Fruit fly (Drosophila melanogaster) whole organism, embryonic: ENCODE data around the gene CG12945.

Source experiments
- BEAF-32 ChIP-seq: fragments of 200-800 bp; sonication (Bioruptor generic); optimal IDR thresholded peaks from 3 replicates; lab custom pipeline; 2017; ENCODE audit warnings: missing biosample characterization, missing genetic modification characterization, mild to moderate bottlenecking, moderate library complexity, missing genetic modification reagents
- CG11085 ChIP-seq: fragments of 200-800 bp; sonication (Bioruptor generic); IDR thresholded peaks from 2 replicates; pipeline ENCODE4 v1.3.6; 2022; ENCODE audit warnings: missing biosample characterization, missing genetic modification characterization
- CG13287 ChIP-seq: fragments of 200-800 bp; sonication (Bioruptor generic); IDR thresholded peaks from 2 replicates; pipeline ENCODE4 v1.3.6; 2022; ENCODE audit warnings: missing biosample characterization, missing genetic modification characterization; ENCODE audit not compliant: partially characterized antibody
- CG16813 ChIP-seq: fragments of 200-800 bp; sonication (Bioruptor generic); IDR thresholded peaks from 3 replicates; pipeline ENCODE4 v1.3.6; 2022; ENCODE audit warnings: missing biosample characterization, missing genetic modification characterization; ENCODE audit not compliant: partially characterized antibody
- CG17385 ChIP-seq: fragments of 200-800 bp; sonication (Bioruptor generic); optimal IDR thresholded peaks from 3 replicates; lab custom pipeline; 2018; ENCODE audit warnings: missing biosample characterization, mild to moderate bottlenecking, missing genetic modification characterization
- CG18011 ChIP-seq: fragments of 200-800 bp; sonication (Bioruptor generic); optimal IDR thresholded peaks from 2 replicates; lab custom pipeline; 2017; ENCODE audit warnings: missing biosample characterization, missing genetic modification characterization, mild to moderate bottlenecking, moderate library complexity, missing genotype
- CG2875 ChIP-seq: fragments of 200-800 bp; sonication (Bioruptor generic); optimal IDR thresholded peaks from 2 replicates; lab custom pipeline; 2017; ENCODE audit warnings: missing biosample characterization, mild to moderate bottlenecking, missing genetic modification characterization, missing genetic modification reagents
- CG34422 ChIP-seq: fragments of 200-800 bp; sonication (Bioruptor generic); IDR thresholded peaks from 3 replicates; pipeline ENCODE4 v1.3.6; 2022; ENCODE audit warnings: missing biosample characterization, missing genetic modification characterization
- CG3726 ChIP-seq: fragments of 200-800 bp; sonication (Bioruptor generic); IDR thresholded peaks from 3 replicates; pipeline ENCODE4, ENCODE4 v1.3.6; 2022; ENCODE audit warnings: missing biosample characterization, missing genetic modification characterization
- CG3838 ChIP-seq: fragments of 200-800 bp; sonication (Bioruptor generic); optimal IDR thresholded peaks from 3 replicates; lab custom pipeline; 2016; ENCODE audit warnings: missing biosample characterization, missing genetic modification characterization
- CG4617 ChIP-seq: fragments of 200-800 bp; sonication (Bioruptor generic); optimal IDR thresholded peaks from 3 replicates; lab custom pipeline; 2016; ENCODE audit warnings: missing biosample characterization, missing genetic modification characterization, borderline replicate concordance
- CG5245 ChIP-seq: fragments of 200-800 bp; sonication (Bioruptor generic); optimal IDR thresholded peaks from 3 replicates; lab custom pipeline; 2016; ENCODE audit warnings: missing biosample characterization, missing genetic modification characterization
- CG6813 ChIP-seq: fragments of 200-800 bp; sonication (Bioruptor generic); optimal IDR thresholded peaks from 2 replicates; lab custom pipeline; 2017; ENCODE audit warnings: missing biosample characterization, missing genetic modification characterization, mild to moderate bottlenecking, moderate library complexity, missing genetic modification reagents
- CG7963 ChIP-seq: fragments of 200-800 bp; sonication (Bioruptor generic); IDR thresholded peaks from 3 replicates; pipeline ENCODE4 v1.3.6; 2022; ENCODE audit warnings: missing biosample characterization, missing genetic modification characterization; ENCODE audit not compliant: partially characterized antibody
- CG9727 ChIP-seq: fragments of 200-800 bp; sonication (Bioruptor generic); optimal IDR thresholded peaks from 3 replicates; lab custom pipeline; 2017; ENCODE audit warnings: missing biosample characterization, mild to moderate bottlenecking, missing genetic modification characterization
- CG9797 ChIP-seq: fragments of 200-800 bp; sonication (Bioruptor generic); optimal IDR thresholded peaks from 3 replicates; lab custom pipeline; 2018; ENCODE audit warnings: missing biosample characterization, mild to moderate bottlenecking, missing genetic modification characterization
- Dp ChIP-seq: fragments of 200-800 bp; sonication (Bioruptor generic); optimal IDR thresholded peaks from 2 replicates; lab custom pipeline; 2018; ENCODE audit warnings: missing biosample characterization, mild to moderate bottlenecking, missing genetic modification characterization, moderate library complexity
- Dref ChIP-seq: fragments of 200-800 bp; sonication (Bioruptor generic); IDR thresholded peaks from 2 replicates; pipeline ENCODE4 v1.3.6; 2022; ENCODE audit warnings: missing biosample characterization, missing genetic modification characterization
- E2f1 ChIP-seq: fragments of 200-800 bp; sonication (Bioruptor generic); IDR thresholded peaks from 2 replicates; pipeline ENCODE4 v1.3.6; 2022; ENCODE audit warnings: missing biosample characterization, missing genetic modification characterization
- E2f2 ChIP-seq: fragments of 200-800 bp; sonication (Bioruptor generic); IDR thresholded peaks from 2 replicates; pipeline ENCODE4 v1.3.6; 2022; ENCODE audit warnings: missing biosample characterization, missing genetic modification characterization
- Gug ChIP-seq: fragments of 200-800 bp; sonication (Bioruptor generic); IDR thresholded peaks from 4 replicates; pipeline ENCODE4 v1.3.6; 2022; ENCODE audit warnings: missing biosample characterization, missing genetic modification characterization
- HLH4C ChIP-seq: fragments of 200-800 bp; sonication (Bioruptor generic); IDR thresholded peaks from 3 replicates; pipeline ENCODE4 v1.3.6; 2022; ENCODE audit warnings: missing biosample characterization, missing genetic modification characterization; ENCODE audit not compliant: partially characterized antibody
- HLH54F ChIP-seq: fragments of 200-800 bp; sonication (Bioruptor generic); optimal IDR thresholded peaks from 3 replicates; lab custom pipeline; 2016; ENCODE audit warnings: missing biosample characterization, missing genetic modification characterization
- Hand ChIP-seq: fragments of 200-800 bp; sonication (Bioruptor generic); optimal IDR thresholded peaks from 2 replicates; lab custom pipeline; 2017; ENCODE audit warnings: mild to moderate bottlenecking, missing biosample characterization, missing genetic modification reagents, missing genetic modification characterization
- MBD-R2 ChIP-seq: fragments of 200-800 bp; sonication (Bioruptor generic); IDR thresholded peaks from 2 replicates; pipeline ENCODE4 v1.3.6; 2022; ENCODE audit warnings: missing biosample characterization, missing genetic modification characterization
- MESR4 ChIP-seq: fragments of 200-800 bp; sonication (Bioruptor generic); optimal IDR thresholded peaks from 2 replicates; lab custom pipeline; 2018; ENCODE audit warnings: missing biosample characterization, mild to moderate bottlenecking, missing genetic modification characterization, moderate library complexity
- Myb ChIP-seq: fragments of 200-800 bp; sonication (Bioruptor generic); optimal IDR thresholded peaks from 2 replicates; lab custom pipeline; 2016; ENCODE audit warnings: missing biosample characterization, missing genetic modification characterization
- Tbp ChIP-seq: fragments of >200 bp; optimal IDR thresholded peaks from 2 replicates; lab custom pipeline; 2018; ENCODE audit warnings: missing biosample characterization, missing genetic modification characterization
- ab ChIP-seq: fragments of 200-800 bp; sonication (Bioruptor generic); optimal IDR thresholded peaks from 2 replicates; lab custom pipeline; 2016; ENCODE audit warnings: missing biosample characterization, missing genetic modification characterization
- bigmax ChIP-seq: fragments of 200-800 bp; sonication (Bioruptor generic); optimal IDR thresholded peaks from 2 replicates; lab custom pipeline; 2018; ENCODE audit warnings: missing biosample characterization, mild to moderate bottlenecking, missing genetic modification characterization
- croc ChIP-seq: fragments of 200-800 bp; sonication (Bioruptor generic); conservative IDR thresholded peaks from 3 replicates; pipeline ENCODE4 v1.3.6; 2022; ENCODE audit warnings: missing biosample characterization, missing genetic modification characterization
- gcm ChIP-seq: fragments of 200-800 bp; sonication (Bioruptor generic); optimal IDR thresholded peaks from 2 replicates; lab custom pipeline; 2019; ENCODE audit warnings: missing biosample characterization, mild to moderate bottlenecking, missing genetic modification characterization, moderate library complexity
- gfzf ChIP-seq: fragments of 200-800 bp; sonication (Bioruptor generic); optimal IDR thresholded peaks from 2 replicates; lab custom pipeline; 2016; ENCODE audit warnings: missing biosample characterization, mild to moderate bottlenecking, missing genetic modification characterization, moderate library complexity
- gt ChIP-seq: fragments of 200-800 bp; sonication (Bioruptor generic); IDR thresholded peaks from 2 replicates; pipeline ENCODE4 v1.3.6; 2022; ENCODE audit warnings: missing biosample characterization, missing genetic modification characterization
- hbn ChIP-seq: fragments of 200-800 bp; sonication (Bioruptor generic); IDR thresholded peaks from 2 replicates; pipeline ENCODE4 v1.3.6; 2022; ENCODE audit warnings: missing biosample characterization, missing genetic modification characterization; ENCODE audit not compliant: partially characterized antibody
- her ChIP-seq: fragments of 200-800 bp; sonication (Bioruptor generic); optimal IDR thresholded peaks from 2 replicates; lab custom pipeline; 2016; ENCODE audit warnings: missing biosample characterization, missing genetic modification characterization
- odd ChIP-seq: fragments of 200-800 bp; sonication (Bioruptor generic); optimal IDR thresholded peaks from 2 replicates; lab custom pipeline; 2017; ENCODE audit warnings: missing biosample characterization, mild to moderate bottlenecking, missing genetic modification characterization
- pzg ChIP-seq: fragments of 200-800 bp; sonication (Bioruptor generic); optimal IDR thresholded peaks from 3 replicates; lab custom pipeline; 2018; ENCODE audit warnings: missing biosample characterization, mild to moderate bottlenecking, missing genetic modification characterization, moderate library complexity
- rib ChIP-seq: fragments of 200-800 bp; sonication (Bioruptor generic); IDR thresholded peaks from 2 replicates; pipeline ENCODE4 v1.3.6; 2022; ENCODE audit warnings: missing biosample characterization, missing genetic modification characterization
- scrt ChIP-seq: fragments of 200-800 bp; sonication (Bioruptor generic); optimal IDR thresholded peaks from 2 replicates; lab custom pipeline; 2018; ENCODE audit warnings: missing biosample characterization, mild to moderate bottlenecking, missing genetic modification characterization, moderate library complexity
- sens ChIP-seq: fragments of 200-800 bp; sonication (Bioruptor generic); peaks from one replicate; lab custom pipeline; 2016; ENCODE audit warnings: missing biosample characterization, missing genetic modification characterization
- slbo ChIP-seq: fragments of 200-800 bp; sonication (Bioruptor generic); IDR thresholded peaks from 2 replicates; pipeline ENCODE4 v1.3.6; 2022; ENCODE audit warnings: missing biosample characterization, missing genetic modification characterization
- tap ChIP-seq: fragments of 200-800 bp; optimal IDR thresholded peaks from 3 replicates; lab custom pipeline; 2019; ENCODE audit warnings: missing biosample characterization, mild to moderate bottlenecking, missing genetic modification characterization, moderate library complexity
- tgo ChIP-seq: fragments of 200-800 bp; sonication (Bioruptor generic); IDR thresholded peaks from 3 replicates; pipeline ENCODE4 v1.3.6; 2022; ENCODE audit warnings: missing biosample characterization, missing genetic modification characterization
- wor ChIP-seq: fragments of 200-800 bp; sonication (Bioruptor generic); IDR thresholded peaks from 2 replicates; pipeline ENCODE4 v1.3.6; 2022; ENCODE audit warnings: missing biosample characterization, missing genetic modification characterization

CG12945 gene

dm6 chr3R:9754487-9754886 is 36.5 kb downstream of the CG12945 start, which contains the start of gene Tti1 (continued):
- peak; percentile 56 for TF ChIP-seq pzg (GFP tag; lab: Kevin White, UChicago)
- TF ChIP-seq HLH4C (GFP tag; lab: Robert Waterston, UW), result peak; percentile 64
- TF ChIP-seq CG17385 (GFP tag; lab: Kevin White, UChicago), result no peak
- no peak for TF ChIP-seq CG5245 (GFP tag; lab: Kevin White, UChicago)
- TF ChIP-seq CG11085, result peak; percentile 9; the same call in 1 of the 2 replicates
- TF ChIP-seq slbo (GFP tag; lab: Robert Waterston, UW), result no peak
- peak; percentile 73 for TF ChIP-seq CG13287
- no peak for TF ChIP-seq gcm (GFP tag; lab: Kevin White, UChicago)
- TF ChIP-seq CG7963, result 0 out of 3 replicates have a peak, but pooled peaks have one; percentile 48
- peak; percentile 34 for TF ChIP-seq scrt (GFP tag; lab: Kevin White, UChicago)
- no peak for TF ChIP-seq CG9727
- peak; percentile 38; the same call in 1 of the 2 replicates for TF ChIP-seq hbn (GFP tag; lab: Robert Waterston, UW)
- TF ChIP-seq CG34422 (GFP tag; lab: Robert Waterston, UW), result peak; percentile 34; the same call in 1 of the 3 replicates

DNA sequence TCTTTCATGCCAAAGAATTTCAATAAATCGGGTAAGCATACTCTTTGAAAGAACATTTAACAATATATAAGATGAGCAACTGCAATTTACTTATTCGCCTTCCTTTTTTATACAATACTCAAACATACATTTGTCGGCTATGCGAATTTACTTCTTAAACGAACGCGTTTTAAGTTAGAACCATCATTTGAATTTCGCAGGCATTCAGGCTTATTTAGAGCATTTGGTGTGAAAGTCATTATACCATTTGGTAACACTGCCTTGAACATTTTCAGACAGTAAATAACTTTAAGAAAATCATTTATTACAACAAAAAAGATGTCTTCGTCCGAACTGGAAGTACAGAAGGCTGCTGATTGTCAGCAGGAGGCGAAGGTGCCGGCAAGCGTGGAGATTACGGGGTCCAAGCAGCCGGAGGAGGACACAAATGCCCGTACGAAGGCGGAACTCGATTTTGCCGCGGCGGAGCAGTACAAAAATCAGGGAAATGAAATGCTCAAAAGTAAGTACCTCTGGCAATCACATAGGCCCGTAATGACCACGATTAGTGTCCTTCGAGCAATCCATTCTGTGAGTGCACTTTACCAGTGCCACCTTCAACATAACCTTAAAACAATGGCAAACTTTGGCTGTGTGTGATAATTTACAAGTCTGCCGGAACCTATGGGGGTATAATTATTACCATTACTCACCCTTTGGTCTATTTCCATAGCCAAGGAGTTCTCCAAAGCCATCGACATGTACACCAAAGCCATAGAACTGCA is 42.9 kb downstream of the CG12945 start:
- no peak for TF ChIP-seq CG3726 (GFP tag; lab: Robert Waterston, UW)
- TF ChIP-seq MESR4, result peak; percentile 60
- TF ChIP-seq CG9797 (GFP tag; lab: Kevin White, UChicago), result peak; percentile 42
- TF ChIP-seq gfzf (GFP tag; lab: Kevin White, UChicago), result peak; percentile 85
- no peak for TF ChIP-seq tap
- TF ChIP-seq bigmax (GFP tag; lab: Kevin White, UChicago), result peak; percentile 90
- TF ChIP-seq pzg (GFP tag; lab: Kevin White, UChicago), result peak; percentile 50
- no peak for TF ChIP-seq her
- peak; percentile 15 for TF ChIP-seq Myb (GFP tag; lab: Kevin White, UChicago)
- TF ChIP-seq rib (GFP tag; lab: Robert Waterston, UW), result no peak
- TF ChIP-seq CG6813 (GFP tag; lab: Kevin White, UChicago), result no peak
- peak; percentile 75 for TF ChIP-seq Dp
- TF ChIP-seq E2f1 (GFP tag; lab: Robert Waterston, UW), result no peak
- peak; percentile 18 for TF ChIP-seq sens (GFP tag; lab: Kevin White, UChicago)
- TF ChIP-seq MBD-R2 (GFP tag; lab: Robert Waterston, UW), result peak; percentile 15; the same call in 1 of the 2 replicates
- peak; percentile 80 for TF ChIP-seq E2f2 (GFP tag; lab: Robert Waterston, UW)
- peak; percentile 70 for TF ChIP-seq CG4617 (GFP tag; lab: Kevin White, UChicago)
- no peak for TF ChIP-seq tgo (GFP tag; lab: Robert Waterston, UW)
- TF ChIP-seq HLH54F (GFP tag; lab: Kevin White, UChicago), result no peak
- TF ChIP-seq, all 482 proteins: peak for 11

DNA sequence ATGACTTTTGCATAAGTTTGCCTTT is 43.3 kb downstream of the CG12945 start, which contains the start of gene PpD3:
PpD3 (plus strand) TSS at position 1 of the 25 bp plus-strand sequence.
- TF ChIP-seq BEAF-32 (GFP tag; lab: Kevin White, UChicago) (peak; percentile 42), croc (no peak)

DNA sequence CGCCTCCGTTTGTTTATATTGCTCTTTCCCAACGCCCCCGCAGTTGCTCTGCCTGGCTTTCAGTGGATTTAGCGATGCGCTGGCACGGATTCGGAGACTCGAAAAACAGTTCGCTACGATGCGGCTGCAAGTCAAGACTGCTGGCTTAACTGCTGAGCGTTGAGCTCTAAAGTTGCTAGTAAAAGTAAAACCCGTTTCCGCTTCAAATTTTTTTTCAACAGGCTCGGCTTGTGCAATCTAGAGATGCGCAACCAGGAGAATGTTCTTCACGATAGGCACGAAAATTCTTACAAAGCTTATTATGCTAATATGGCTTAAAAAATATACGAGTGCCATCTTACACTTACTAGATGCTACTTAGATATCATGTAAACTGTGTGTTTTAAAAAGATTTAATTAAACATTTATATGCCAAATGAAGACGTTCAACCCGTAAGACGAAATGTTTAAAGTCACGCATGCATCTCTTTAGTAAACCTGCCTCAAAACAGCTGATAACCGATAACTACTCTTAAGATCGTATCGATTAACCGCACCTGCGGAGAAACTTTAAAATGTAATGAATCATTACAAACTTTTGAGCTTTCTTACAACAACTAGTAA is 43.6 kb downstream of the CG12945 start, which contains the start of gene CG12948:
CG12948 (minus strand) TSS at position 473 of the 603 bp plus-strand sequence.
- peak; percentile 6; the same call in 1 of the 4 replicates for TF ChIP-seq Gug (GFP tag; lab: Robert Waterston, UW)
- no peak for TF ChIP-seq ab
- peak; percentile 11 for TF ChIP-seq CG2875 (GFP tag; lab: Kevin White, UChicago)
- no peak for TF ChIP-seq wor (GFP tag; lab: Robert Waterston, UW)
- TF ChIP-seq CG16813 (GFP tag; lab: Robert Waterston, UW), result peak; percentile 89
- no peak for TF ChIP-seq Dp
- TF ChIP-seq Tbp (GFP tag; lab: Kevin White, UChicago), result no peak
- no peak for TF ChIP-seq gt (GFP tag; lab: Robert Waterston, UW)
- TF ChIP-seq Hand (GFP tag; lab: Kevin White, UChicago), result no peak
- TF ChIP-seq CG7963, result peak; percentile 66; the same call in 2 of the 3 replicates
- peak; percentile 23 for TF ChIP-seq CG18011 (GFP tag; lab: Kevin White, UChicago)
- peak; percentile 95 for TF ChIP-seq hbn (GFP tag; lab: Robert Waterston, UW)
- no peak for TF ChIP-seq CG3838 (GFP tag; lab: Kevin White, UChicago)
- TF ChIP-seq Dref, result peak; percentile 56
- no peak for TF ChIP-seq odd (GFP tag; lab: Kevin White, UChicago)
